Fruit fly (Drosophila melanogaster): ENCODE data around the gene PH4alphaNE1.
A peak's percentile ranks its signal among the peaks of the same experiment; 100 is the strongest.

PH4alphaNE1 gene

dm6 chr3R:30529570-30529969 is 29.4 kb upstream of the PH4alphaNE1 start:
- TF ChIP-seq CG6163 (GFP tag; IDR thresholded peaks at IDR 0.05) (peak; percentile 32; the same call in 1 of the 3 replicates), CG3032 (tag; optimal IDR thresholded peaks at IDR 0.05) (no peak), fkh (GFP tag; optimal IDR thresholded peaks at IDR 0.05) (no peak), CG15336 (GFP tag; IDR thresholded peaks at IDR 0.05) (peak; percentile 50), Eip93F (GFP tag; optimal IDR thresholded peaks at IDR 0.05) (no peak), fd85E (GFP tag; optimal IDR thresholded peaks at IDR 0.05) (no peak), CG1621 (tag; optimal IDR thresholded peaks at IDR 0.05) (no peak), Eip78C (GFP tag) (peak; percentile 48), pdm3 (GFP tag; optimal IDR thresholded peaks at IDR 0.05) (no peak), CG32006 (GFP tag; optimal IDR thresholded peaks at IDR 0.05) (peak; percentile 41), CG11762 (GFP tag; optimal IDR thresholded peaks at IDR 0.05; ENCODE audit: insufficient read depth) (no peak), net (GFP tag; optimal IDR thresholded peaks at IDR 0.05) (no peak), CG6792 (GFP tag; optimal IDR thresholded peaks at IDR 0.05) (no peak), Met (GFP tag; optimal IDR thresholded peaks at IDR 0.05) (no peak), Hr4 (GFP tag; optimal IDR thresholded peaks at IDR 0.05) (peak; percentile 36), CG8119 (GFP tag; IDR thresholded peaks at IDR 0.05) (peak; percentile 35; the same call in 1 of the 3 replicates), Eip75B (GFP tag; optimal IDR thresholded peaks at IDR 0.05) (no peak), eg (GFP tag; IDR thresholded peaks at IDR 0.05) (peak; percentile 51), Sox14 (GFP tag; optimal IDR thresholded peaks at IDR 0.05) (peak; percentile 14), Gug (GFP tag; IDR thresholded peaks at IDR 0.05) (peak; percentile 24; the same call in 1 of the 2 replicates), CG10631 (GFP tag; optimal IDR thresholded peaks at IDR 0.05) (peak; percentile 0), Blimp-1 (GFP tag; optimal IDR thresholded peaks at IDR 0.05) (no peak), spab (GFP tag; optimal IDR thresholded peaks at IDR 0.05) (no peak), CG8319 (GFP tag; optimal IDR thresholded peaks at IDR 0.05) (no peak), dsx (GFP tag; optimal IDR thresholded peaks at IDR 0.05; ENCODE audit: poor library complexity, severe bottlenecking) (no peak)

dm6 chr3R:30528692-30529305 is 28.7 kb upstream of the PH4alphaNE1 start:
- TF ChIP-seq Gug (GFP tag; IDR thresholded peaks at IDR 0.05) = no peak
- TF ChIP-seq CG10631 (GFP tag; optimal IDR thresholded peaks at IDR 0.05) = no peak
- peak; percentile 32 for TF ChIP-seq Eip78C (GFP tag)
- TF ChIP-seq CG15336 (GFP tag; IDR thresholded peaks at IDR 0.05) = 0 out of 2 replicates have a peak, but pooled peaks have one; percentile 34
- TF ChIP-seq CG9139 (GFP tag; optimal IDR thresholded peaks at IDR 0.05) = no peak
- peak; percentile 41; the same call in 1 of the 3 replicates for TF ChIP-seq eg (GFP tag; IDR thresholded peaks at IDR 0.05)
- TF ChIP-seq CG32006 (GFP tag; optimal IDR thresholded peaks at IDR 0.05) = peak; percentile 29

DNA sequence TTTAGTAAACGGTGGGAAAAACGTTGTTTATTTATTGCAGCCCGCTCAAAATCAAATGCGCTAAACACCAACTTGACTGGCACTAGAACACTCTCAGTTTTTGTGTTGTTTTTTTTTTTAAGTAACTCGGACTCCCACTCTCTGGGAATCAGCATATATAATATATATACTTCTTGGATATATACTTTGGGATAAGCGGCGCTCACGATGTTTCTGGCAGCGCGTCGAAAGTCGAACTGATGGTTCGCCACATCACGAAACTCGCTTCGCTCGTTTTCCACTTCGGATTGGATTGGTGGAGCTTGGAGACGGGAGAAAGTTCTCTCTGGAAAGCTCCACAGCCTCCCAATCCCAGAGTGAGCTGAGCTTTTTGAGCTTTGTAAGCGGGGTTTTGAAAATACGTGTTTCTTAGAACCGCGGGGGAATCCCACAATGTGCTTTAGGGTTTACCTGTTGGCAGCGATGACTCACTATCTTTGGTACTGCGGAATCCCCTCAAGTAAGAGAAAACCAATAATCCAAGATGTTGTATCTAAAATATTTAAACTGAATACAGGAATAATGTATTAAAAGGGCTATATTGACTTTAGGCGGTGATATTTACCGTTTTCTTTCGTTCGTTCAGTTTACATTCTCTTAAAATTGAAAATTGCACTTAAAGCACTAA is 26.8 kb upstream of the PH4alphaNE1 start, which contains the start of gene jdp:
Gene jdp (minus strand): TSS at position 239 of the 667 bp plus-strand sequence.
- TF ChIP-seq CG6808 (GFP tag; optimal IDR thresholded peaks at IDR 0.05) (peak; percentile 12), CG6276 (GFP tag; optimal IDR thresholded peaks at IDR 0.05) (peak; percentile 50), spab (GFP tag; optimal IDR thresholded peaks at IDR 0.05) (peak; percentile 4), CG9139 (GFP tag; optimal IDR thresholded peaks at IDR 0.05) (peak; percentile 24), CG15336 (GFP tag; IDR thresholded peaks at IDR 0.05) (peak; percentile 65), OdsH (GFP tag; optimal IDR thresholded peaks at IDR 0.05) (no peak), Hr4 (GFP tag; optimal IDR thresholded peaks at IDR 0.05) (no peak), Met (GFP tag; optimal IDR thresholded peaks at IDR 0.05) (peak; percentile 8), Blimp-1 (GFP tag; optimal IDR thresholded peaks at IDR 0.05) (peak; percentile 79), Eip78C (GFP tag) (peak; percentile 87), CG3919 (GFP tag; optimal IDR thresholded peaks at IDR 0.05) (peak; percentile 34), Gug (GFP tag; IDR thresholded peaks at IDR 0.05) (no peak), acj6 (GFP tag; optimal IDR thresholded peaks at IDR 0.05) (no peak), CG6854 (GFP tag; optimal IDR thresholded peaks at IDR 0.05) (no peak), ss (GFP tag; optimal IDR thresholded peaks at IDR 0.05) (peak; percentile 18 to 37), CG6163 (GFP tag; IDR thresholded peaks at IDR 0.05) (peak; percentile 46; the same call in 1 of the 3 replicates), eg (GFP tag; IDR thresholded peaks at IDR 0.05) (peak; percentile 69; the same call in 2 of the 3 replicates), Sox14 (GFP tag; optimal IDR thresholded peaks at IDR 0.05) (no peak), vri (GFP tag; optimal IDR thresholded peaks at IDR 0.05) (peak; percentile 11), svp (GFP tag) (peak; percentile 53), Smox (GFP tag; optimal IDR thresholded peaks at IDR 0.05) (no peak), topi (GFP tag; optimal IDR thresholded peaks at IDR 0.05) (peak; percentile 16), CG8319 (GFP tag; optimal IDR thresholded peaks at IDR 0.05) (no peak), CG16779 (tag; optimal IDR thresholded peaks at IDR 0.05) (peak; percentile 37)
